Fruit fly (Drosophila melanogaster): ENCODE data around the gene Swip-1.

DNA sequence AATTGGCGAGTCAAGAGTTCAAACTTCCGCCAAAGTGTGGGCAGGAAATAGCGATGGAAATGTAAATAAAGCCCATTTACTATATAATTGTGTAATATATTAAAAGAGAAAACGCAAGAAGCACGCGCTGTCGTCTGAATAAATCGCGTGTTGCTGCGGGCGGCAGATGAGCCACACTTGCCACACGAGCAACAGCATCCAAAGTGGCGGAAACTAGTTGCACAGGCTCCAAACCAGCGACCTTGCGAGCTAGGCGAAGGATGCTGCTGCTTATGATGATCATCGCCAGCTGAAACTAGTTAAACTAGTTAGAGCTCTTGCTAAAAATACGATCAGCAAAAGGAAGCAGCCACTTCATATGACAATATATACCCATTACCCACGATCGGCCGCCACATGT, 7.7 kb downstream of the Swip-1 start:
- TF ChIP-seq CG8478 (optimal IDR thresholded peaks at IDR 0.05) (no peak), CTCF (optimal IDR thresholded peaks at IDR 0.05) (no peak)
